Worm (Caenorhabditis elegans) whole organism, young adult: ENCODE data around the gene T04F8.8.

Experiments
- C17E4.6 ChIP-seq: fragments of 200-800 bp; sonication (Bioruptor generic); IDR thresholded peaks from 2 replicates; pipeline ENCODE4 v1.3.6; 2022; ENCODE audit warnings: missing genetic modification reagents, missing genetic modification characterization, missing compliant biosample characterization
- F22D6.2 ChIP-seq: sonication (generic microtip); optimal IDR thresholded peaks from 2 replicates; lab custom pipeline; 2016; ENCODE audit warnings: mild to moderate bottlenecking, missing genetic modification characterization, missing compliant biosample characterization
- F49E8.2 ChIP-seq: sonication (generic microtip); optimal IDR thresholded peaks from 3 replicates; lab custom pipeline; 2017; ENCODE audit warnings: missing genetic modification characterization, mild to moderate bottlenecking, missing compliant biosample characterization, antibody characterized with exemption, moderate library complexity; ENCODE audit not compliant: insufficient read depth
- T07F8.4 ChIP-seq: sonication (generic microtip); optimal IDR thresholded peaks from 2 replicates; lab custom pipeline; 2016; ENCODE audit warnings: mild to moderate bottlenecking, missing genetic modification characterization, moderate library complexity, missing compliant biosample characterization
- T26A5.8 ChIP-seq: sonication (generic microtip); optimal IDR thresholded peaks from 2 replicates; lab custom pipeline; 2016; ENCODE audit warnings: missing genetic modification characterization, missing compliant biosample characterization
- akir-1 ChIP-seq: fragments of 200-800 bp; sonication (Bioruptor generic); optimal IDR thresholded peaks from 2 replicates; lab custom pipeline; 2018; ENCODE audit warnings: mild to moderate bottlenecking, missing genetic modification characterization, moderate library complexity, missing compliant biosample characterization
- ama-1 ChIP-seq, 3 experiments: fragments of 150-350 bp in 1 of 3; sonication (generic microtip) in 2 of 3; optimal IDR thresholded peaks; 2 replicates each; lab custom pipeline; 2014 to 2018; ENCODE audit warnings: missing biosample characterization in 2 of 3, missing genetic modification characterization in 2 of 3, missing genetic modification reagents in 2 of 3
- atf-7 ChIP-seq: sonication (generic microtip); optimal IDR thresholded peaks from 2 replicates; lab custom pipeline; 2017; ENCODE audit warnings: mild to moderate bottlenecking, missing genetic modification characterization, missing compliant biosample characterization
- cebp-1 ChIP-seq, 2 experiments: fragments of 200-800 bp in 1 of 2; sonication (Bioruptor generic) in 1 of 2; sonication (generic microtip) in 1 of 2; IDR thresholded peaks in 1 of 2; optimal IDR thresholded peaks in 1 of 2; 2 replicates each; pipeline versions ENCODE4 v1.3.6 to Lab custom; 2017 to 2022; ENCODE audit warnings: missing compliant biosample characterization in 2 of 2, missing genetic modification characterization in 2 of 2, mild to moderate bottlenecking in 1 of 2, missing genetic modification reagents in 1 of 2, moderate library complexity in 1 of 2
- cebp-2 ChIP-seq: fragments of 200-800 bp; sonication (Bioruptor generic); IDR thresholded peaks from 2 replicates; pipeline ENCODE4 v1.3.6; 2022; ENCODE audit warnings: missing genetic modification characterization, missing compliant biosample characterization
- ceh-79 ChIP-seq: sonication (generic microtip); optimal IDR thresholded peaks from 2 replicates; lab custom pipeline; 2017; ENCODE audit warnings: mild to moderate bottlenecking, missing genetic modification characterization, missing compliant biosample characterization
- dox-1 ChIP-seq: fragments of 200-800 bp; sonication (Bioruptor generic); IDR thresholded peaks from 2 replicates; pipeline ENCODE4 v1.3.6; 2022; ENCODE audit warnings: missing genetic modification reagents, missing genetic modification characterization, missing compliant biosample characterization
- efl-1 ChIP-seq: fragments of 150-350 bp; optimal IDR thresholded peaks from 2 replicates; lab custom pipeline; 2014; ENCODE audit warnings: missing biosample characterization, missing genetic modification reagents, missing genetic modification characterization
- ets-4 ChIP-seq: fragments of 200-800 bp; sonication (Bioruptor generic); optimal IDR thresholded peaks from 2 replicates; lab custom pipeline; 2018; ENCODE audit warnings: mild to moderate bottlenecking, missing genetic modification characterization, missing compliant biosample characterization
- gei-17 ChIP-seq: fragments of 200-800 bp; sonication (Bioruptor generic); optimal IDR thresholded peaks from 2 replicates; lab custom pipeline; 2018; ENCODE audit warnings: mild to moderate bottlenecking, missing genetic modification characterization, missing compliant biosample characterization
- hsf-1 ChIP-seq: fragments of 200-800 bp; sonication (Bioruptor generic); IDR thresholded peaks from 2 replicates; pipeline ENCODE4 v1.3.6; 2022; ENCODE audit warnings: missing genetic modification reagents, missing genetic modification characterization, missing compliant biosample characterization
- let-526 ChIP-seq: fragments of 200-800 bp; sonication (Bioruptor generic); IDR thresholded peaks from 2 replicates; pipeline ENCODE4 v1.3.6; 2022; ENCODE audit warnings: missing genetic modification reagents, missing genetic modification characterization, missing compliant biosample characterization
- let-607 ChIP-seq, 2 experiments: fragments of 200-800 bp in 1 of 2; sonication (Bioruptor generic) in 1 of 2; sonication (generic microtip) in 1 of 2; optimal IDR thresholded peaks; 2 replicates each; lab custom pipeline; 2016 to 2018; ENCODE audit warnings: mild to moderate bottlenecking in 2 of 2, missing compliant biosample characterization in 2 of 2, missing genetic modification characterization in 2 of 2, moderate library complexity in 2 of 2, missing genotype in 1 of 2
- madf-3 ChIP-seq: fragments of 200-800 bp; sonication (Bioruptor generic); IDR thresholded peaks from 2 replicates; pipeline ENCODE4 v1.3.6; 2022; ENCODE audit warnings: missing genetic modification reagents, missing genetic modification characterization, missing compliant biosample characterization
- madf-6 ChIP-seq: fragments of 200-800 bp; sonication (Bioruptor generic); IDR thresholded peaks from 2 replicates; pipeline ENCODE4 v1.3.6; 2022; ENCODE audit warnings: missing genetic modification reagents, missing genetic modification characterization, missing compliant biosample characterization
- mxl-1 ChIP-seq: sonication (generic microtip); optimal IDR thresholded peaks from 2 replicates; lab custom pipeline; 2016; ENCODE audit warnings: missing genetic modification characterization, missing compliant biosample characterization
- nhr-179 ChIP-seq: sonication (generic microtip); optimal IDR thresholded peaks from 2 replicates; lab custom pipeline; 2016; ENCODE audit warnings: mild to moderate bottlenecking, missing genetic modification characterization, missing compliant biosample characterization
- nhr-80 ChIP-seq: sonication (generic microtip); optimal IDR thresholded peaks from 2 replicates; lab custom pipeline; 2016; ENCODE audit warnings: missing genetic modification characterization, missing compliant biosample characterization
- pbrm-1 ChIP-seq: fragments of 200-800 bp; sonication (Bioruptor generic); IDR thresholded peaks from 2 replicates; pipeline ENCODE4 v1.3.6; 2022; ENCODE audit warnings: missing genetic modification reagents, missing genetic modification characterization, missing compliant biosample characterization
- snpc-4 ChIP-seq, 5 experiments: fragments of 150-350 bp in 1 of 5; sonication (generic microtip) in 4 of 5; optimal IDR thresholded peaks; 2 replicates each; lab custom pipeline; 2014 to 2018; ENCODE audit warnings: missing genetic modification characterization in 5 of 5, missing biosample characterization in 3 of 5, antibody characterized with exemption in 2 of 5, mild to moderate bottlenecking in 2 of 5, missing compliant biosample characterization in 2 of 5, missing genotype in 2 of 5, moderate library complexity in 2 of 5, missing genetic modification reagents in 1 of 5
- tbp1 ChIP-seq: fragments of 200-800 bp; sonication (Bioruptor generic); optimal IDR thresholded peaks from 2 replicates; lab custom pipeline; 2018; ENCODE audit warnings: mild to moderate bottlenecking, missing genetic modification characterization, missing compliant biosample characterization
- tbx-9 ChIP-seq: sonication (generic microtip); optimal IDR thresholded peaks from 2 replicates; lab custom pipeline; 2016; ENCODE audit warnings: borderline replicate concordance, missing genetic modification characterization, inconsistent platforms, missing compliant biosample characterization
- zfh-2 ChIP-seq: fragments of 200-800 bp; sonication (Bioruptor generic); conservative IDR thresholded peaks from 2 replicates; pipeline ENCODE4 v1.3.6; 2022; ENCODE audit warnings: missing genetic modification reagents, missing genetic modification characterization, missing compliant biosample characterization
- ztf-18 ChIP-seq: sonication (generic microtip); optimal IDR thresholded peaks from 2 replicates; lab custom pipeline; 2016; ENCODE audit warnings: missing genotype, mild to moderate bottlenecking, missing genetic modification characterization, missing compliant biosample characterization
- ztf-26 ChIP-seq: sonication (generic microtip); optimal IDR thresholded peaks from 2 replicates; lab custom pipeline; 2017; ENCODE audit warnings: missing genetic modification characterization, missing compliant biosample characterization
- ztf-3 ChIP-seq: fragments of 200-800 bp; sonication (Bioruptor generic); optimal IDR thresholded peaks from 2 replicates; lab custom pipeline; 2018; ENCODE audit warnings: mild to moderate bottlenecking, missing genetic modification characterization, missing compliant biosample characterization
- ztf-6 ChIP-seq: fragments of 200-800 bp; sonication (Bioruptor generic); IDR thresholded peaks from 2 replicates; pipeline ENCODE4 v1.3.6; 2022; ENCODE audit warnings: missing genetic modification reagents, missing genetic modification characterization, missing compliant biosample characterization

Gene T04F8.8

ce11 chrX:11658331-11658730, 11.1 kb downstream of the T04F8.8 start, which contains the start of gene T04F8.3 (continued):
- TF ChIP-seq ama-1 (optimal IDR thresholded peaks at IDR 0.05; lab: Kevin White, UChicago) (no peak), ama-1 (GFP tag; optimal IDR thresholded peaks at IDR 0.05; lab: Kevin White, UChicago) (no peak), madf-6 (GFP tag; lab: Robert Waterston, UW) (no peak), hsf-1 (GFP tag; lab: Robert Waterston, UW) (no peak)

- TF ChIP-seq dox-1 (GFP tag; lab: Robert Waterston, UW), result peak; percentile 35; the same call in 1 of the 2 replicates
- TF ChIP-seq ceh-79 (tag; lab: Kevin White, UChicago), result no peak
- TF ChIP-seq atf-7 (tag; lab: Kevin White, UChicago), result peak; percentile 31
- no peak for TF ChIP-seq T07F8.4 (tag; lab: Kevin White, UChicago)
- peak in 1 of 2 experiments; percentile 50 for TF ChIP-seq let-607 (tag; optimal IDR thresholded peaks at IDR 0.05; lab: Kevin White, UChicago)
- peak; percentile 94 for TF ChIP-seq nhr-80 (tag; lab: Kevin White, UChicago)
- peak; percentile 7 for TF ChIP-seq tbp1 (GFP tag; lab: Kevin White, UChicago)
- TF ChIP-seq nhr-179 (tag; lab: Kevin White, UChicago), result no peak
Measured at ce11 chrX:11661625-11662024, 14.4 kb downstream of the T04F8.8 start, which contains the start of gene sfxn-1.5. Gene sfxn-1.5, minus strand, starts transcription at chrX:11661660.

ce11 chrX:11662069-11662468, 14.8 kb downstream of the T04F8.8 start:
- no peak for TF ChIP-seq ztf-3 (GFP tag; lab: Kevin White, UChicago)
- TF ChIP-seq pbrm-1 (GFP tag; lab: Robert Waterston, UW), result no peak
- TF ChIP-seq F22D6.2, result no peak
- TF ChIP-seq cebp-2 (GFP tag; lab: Robert Waterston, UW), result no peak
- no peak for TF ChIP-seq cebp-1 (GFP tag; IDR thresholded peaks at IDR 0.05; lab: Robert Waterston, UW)
- peak; percentile 31 for TF ChIP-seq cebp-1 (tag; optimal IDR thresholded peaks at IDR 0.05; lab: Kevin White, UChicago)
- no peak for TF ChIP-seq gei-17
- no peak for TF ChIP-seq let-526
- TF ChIP-seq, all 124 proteins: peak for 1

ce11 chrX:11662557-11662956, 15.3 kb downstream of the T04F8.8 start:
- TF ChIP-seq dox-1 (GFP tag; lab: Robert Waterston, UW) (0 out of 2 replicates have a peak, but pooled peaks have one; percentile 46), zfh-2 (GFP tag; lab: Robert Waterston, UW) (no peak; the same call in 1 of the 2 replicates), efl-1 (peak; percentile 10), ztf-18 (tag; lab: Kevin White, UChicago) (peak; percentile 82), madf-3 (0 out of 2 replicates have a peak, but pooled peaks have one; percentile 17)

- TF ChIP-seq ztf-6 (GFP tag; lab: Robert Waterston, UW) (no peak), tbx-9 (tag; lab: Kevin White, UChicago) (no peak), ets-4 (GFP tag; lab: Kevin White, UChicago) (no peak), F49E8.2 (tag; lab: Kevin White, UChicago) (no peak), akir-1 (GFP tag; lab: Kevin White, UChicago) (no peak), T26A5.8 (no peak), snpc-4 (GFP tag; optimal IDR thresholded peaks at IDR 0.05; lab: Kevin White, UChicago) (no peak), snpc-4 (tag; optimal IDR thresholded peaks at IDR 0.05; lab: Kevin White, UChicago) (no peak), efl-1 (no peak), mxl-1 (tag; lab: Kevin White, UChicago) (no peak), C17E4.6 (no peak), ztf-26 (tag; lab: Kevin White, UChicago) (no peak)
Measured at ce11 chrX:11664184-11664583, 16.9 kb downstream of the T04F8.8 start.
